Worm (Caenorhabditis elegans): Measurements from ENCODE around the gene suex-2.
A peak's percentile ranks its signal among the peaks of the same experiment; 100 is the strongest.

suex-2 gene

DNA sequence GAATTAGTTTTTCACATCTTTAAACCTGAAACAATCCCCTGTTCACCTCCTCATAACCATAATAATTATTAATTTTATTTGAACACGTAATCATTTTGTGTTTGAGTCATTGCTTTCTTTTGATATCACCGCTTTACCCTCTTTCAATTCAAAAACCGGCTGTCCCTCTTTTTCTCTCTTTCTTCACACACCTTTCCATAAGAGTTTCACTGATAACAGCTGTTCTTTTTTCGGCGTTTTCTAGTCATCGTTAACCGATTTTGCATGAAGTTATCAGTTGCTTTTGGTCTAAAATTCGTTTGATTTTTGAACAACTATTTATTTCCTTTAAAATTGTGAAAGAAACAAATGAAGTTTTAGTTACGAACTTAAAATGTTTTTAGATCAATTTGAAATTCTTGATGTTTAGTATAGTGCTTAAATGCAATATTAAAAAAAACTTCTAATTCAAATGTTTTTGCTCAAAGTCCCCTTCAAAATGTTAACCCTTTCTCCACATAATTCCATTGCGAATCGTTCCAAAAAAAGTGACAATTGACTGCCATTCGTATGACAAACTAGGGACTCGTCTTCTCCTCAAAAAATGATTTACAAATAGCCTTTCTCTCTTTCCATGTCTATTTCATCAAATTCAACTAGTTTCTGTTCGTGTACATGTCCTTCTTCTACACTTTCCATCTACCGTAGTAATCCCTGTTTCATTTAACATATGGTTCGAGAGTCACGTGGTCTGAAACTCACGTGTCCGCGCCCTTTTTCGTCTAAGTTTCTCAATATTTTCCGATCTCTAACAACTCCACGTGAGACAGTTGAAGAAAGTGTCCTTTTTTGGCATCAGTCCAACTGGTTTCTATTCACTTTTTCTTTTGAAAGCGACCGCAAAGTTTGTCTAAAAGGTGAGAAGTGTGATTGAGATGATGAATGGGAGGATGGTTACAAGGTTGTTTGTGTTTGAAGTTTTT, 18.7 kb upstream of the suex-2 start:
- TF ChIP-seq ets-7 (tag; optimal IDR thresholded peaks at IDR 0.05) (no peak), hmg-4 (GFP tag; optimal IDR thresholded peaks at IDR 0.05) (no peak), aly-1 (tag; optimal IDR thresholded peaks at IDR 0.05) (no peak), flt-1 (GFP tag; IDR thresholded peaks at IDR 0.05) (no peak), scrt-1 (GFP tag; IDR thresholded peaks at IDR 0.05) (no peak), hnd-1 (tag; optimal IDR thresholded peaks at IDR 0.05) (no peak), ceh-13 (GFP tag; optimal IDR thresholded peaks at IDR 0.05) (no peak), pes-1 (GFP tag; IDR thresholded peaks at IDR 0.05) (no peak), hmbx-1 (tag; optimal IDR thresholded peaks at IDR 0.05) (no peak), F13C5.2 (tag; optimal IDR thresholded peaks at IDR 0.05) (no peak), ama-1 (optimal IDR thresholded peaks at IDR 0.05) (no peak), tbx-37 (GFP tag; conservative IDR thresholded peaks at IDR 0.05) (no peak), B0310.2 (tag; optimal IDR thresholded peaks at IDR 0.05) (no peak), tbx-11 (GFP tag; IDR thresholded peaks at IDR 0.05) (no peak), tra-4 (tag; optimal IDR thresholded peaks at IDR 0.05) (no peak), ceh-36 (tag; optimal IDR thresholded peaks at IDR 0.05) (no peak), sea-1 (GFP tag; conservative IDR thresholded peaks at IDR 0.05) (no peak)

- TF ChIP-seq scrt-1 (GFP tag; IDR thresholded peaks at IDR 0.05) (no peak), ama-1 (optimal IDR thresholded peaks at IDR 0.05) (no peak), tbx-37 (GFP tag; conservative IDR thresholded peaks at IDR 0.05) (no peak), hnd-1 (tag; optimal IDR thresholded peaks at IDR 0.05) (no peak), B0310.2 (tag; optimal IDR thresholded peaks at IDR 0.05) (no peak), tbx-11 (GFP tag; IDR thresholded peaks at IDR 0.05) (no peak), hmbx-1 (tag; optimal IDR thresholded peaks at IDR 0.05) (no peak), pes-1 (GFP tag; IDR thresholded peaks at IDR 0.05) (no peak), aly-1 (tag; optimal IDR thresholded peaks at IDR 0.05) (no peak), flt-1 (GFP tag; IDR thresholded peaks at IDR 0.05) (no peak), ceh-36 (tag; optimal IDR thresholded peaks at IDR 0.05) (no peak)
Measured at ce11 chrIV:8951953-8952567, 16.0 kb upstream of the suex-2 start.

DNA sequence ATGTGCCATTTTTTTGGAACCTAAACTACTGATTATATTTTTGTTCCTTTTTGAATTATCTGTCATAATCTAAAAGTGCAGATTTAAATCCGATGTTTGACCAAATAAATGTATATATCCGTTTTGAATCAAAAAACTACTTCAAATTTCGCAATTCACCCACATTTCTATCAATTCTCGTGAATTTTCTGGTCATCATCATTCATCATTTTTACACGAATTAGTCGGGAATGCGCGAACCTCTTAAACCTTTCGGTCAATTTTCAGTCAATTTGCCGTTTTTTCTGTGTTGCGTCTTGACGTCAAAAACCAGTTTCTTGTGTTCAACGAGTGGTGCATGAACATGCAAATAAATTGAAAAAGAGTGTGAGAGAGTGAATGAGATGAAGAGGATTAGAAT, 14.0 kb upstream of the suex-2 start:
- TF ChIP-seq ama-1 (optimal IDR thresholded peaks at IDR 0.05) (no peak), tra-4 (tag; optimal IDR thresholded peaks at IDR 0.05) (no peak), aly-1 (tag; optimal IDR thresholded peaks at IDR 0.05) (no peak), ceh-13 (GFP tag; optimal IDR thresholded peaks at IDR 0.05) (no peak), F13C5.2 (tag; optimal IDR thresholded peaks at IDR 0.05) (no peak), B0310.2 (tag; optimal IDR thresholded peaks at IDR 0.05) (no peak), tbx-37 (GFP tag; conservative IDR thresholded peaks at IDR 0.05) (no peak), hnd-1 (tag; optimal IDR thresholded peaks at IDR 0.05) (no peak), sea-1 (GFP tag; conservative IDR thresholded peaks at IDR 0.05) (no peak), hmbx-1 (tag; optimal IDR thresholded peaks at IDR 0.05) (no peak)

ce11 chrIV:8956189-8956588, 11.9 kb upstream of the suex-2 start, which contains the start of gene tpra-1:
Gene tpra-1 (plus strand): TSS chrIV:8956489.
- no peak for TF ChIP-seq ets-7 (tag; optimal IDR thresholded peaks at IDR 0.05)

ce11 chrIV:8964042-8964441, 4.0 kb upstream of the suex-2 start:
- peak; percentile 87 for TF ChIP-seq flt-1 (GFP tag; IDR thresholded peaks at IDR 0.05)
- TF ChIP-seq pes-1 (GFP tag; IDR thresholded peaks at IDR 0.05): peak; percentile 92
- TF ChIP-seq tbx-37 (GFP tag; conservative IDR thresholded peaks at IDR 0.05): peak; percentile 78
- TF ChIP-seq tbx-11 (GFP tag; IDR thresholded peaks at IDR 0.05): peak; percentile 82
- peak; percentile 86 for TF ChIP-seq scrt-1 (GFP tag; IDR thresholded peaks at IDR 0.05)
- TF ChIP-seq sea-1 (GFP tag; conservative IDR thresholded peaks at IDR 0.05): peak; percentile 84

DNA sequence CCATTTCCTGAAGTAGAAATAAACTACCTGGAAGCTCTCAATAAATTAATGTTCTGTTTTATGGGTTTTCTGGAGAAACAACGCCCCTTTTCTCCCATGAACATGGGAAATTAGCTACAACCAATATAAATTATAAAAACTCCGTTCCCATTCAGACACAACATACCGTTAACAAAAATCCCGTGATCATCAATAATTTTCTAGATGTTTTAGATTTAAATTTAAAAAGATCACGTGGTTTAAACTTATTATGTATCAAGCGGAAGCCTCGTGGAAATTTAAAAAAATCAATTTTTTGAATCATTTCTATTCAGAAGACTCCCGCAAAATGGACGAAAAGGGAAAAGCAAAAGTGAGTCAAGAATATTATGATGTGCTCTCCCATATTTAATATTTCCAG, 2.2 kb upstream of the suex-2 start, which contains the start of gene C53B4.2:
C53B4.2 (plus strand) TSS at position 301 of the 400 bp plus-strand sequence.
- TF ChIP-seq ceh-36 (tag; optimal IDR thresholded peaks at IDR 0.05) (no peak), B0310.2 (tag; optimal IDR thresholded peaks at IDR 0.05) (no peak), ama-1 (optimal IDR thresholded peaks at IDR 0.05) (no peak), hnd-1 (tag; optimal IDR thresholded peaks at IDR 0.05) (no peak), flt-1 (GFP tag; IDR thresholded peaks at IDR 0.05) (no peak), scrt-1 (GFP tag; IDR thresholded peaks at IDR 0.05) (no peak)

DNA sequence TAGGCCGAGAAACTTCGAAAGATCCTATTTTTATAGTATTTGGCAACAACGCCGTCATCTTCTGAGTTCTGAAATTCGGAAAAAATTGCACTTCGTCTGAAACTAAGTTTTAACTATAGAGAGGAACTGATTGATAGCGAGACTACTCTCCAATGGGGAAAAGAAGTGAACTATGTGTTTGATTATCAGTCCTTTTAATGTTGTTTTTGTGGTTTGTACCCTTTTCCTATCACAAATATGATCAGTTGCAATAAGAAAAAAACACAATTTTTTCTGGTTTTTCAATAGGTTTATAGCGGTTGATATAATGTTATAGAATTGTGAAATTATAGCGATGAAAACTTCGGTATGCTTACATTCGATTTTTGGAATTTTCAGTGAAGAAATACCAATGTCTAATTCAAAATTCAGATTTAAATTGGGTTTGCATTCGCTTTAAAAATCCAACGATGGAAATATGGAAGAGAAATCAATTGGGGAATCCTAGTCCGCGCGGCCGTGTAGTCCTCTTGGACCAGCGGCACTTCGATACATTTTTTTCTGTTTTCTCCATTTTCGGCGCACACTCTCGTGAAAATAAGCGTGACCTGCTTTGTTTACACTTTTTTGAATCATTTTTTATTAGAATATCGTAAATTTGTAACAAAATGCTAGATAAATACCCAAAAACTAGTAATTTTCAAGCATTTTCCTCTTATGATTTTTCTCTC, 5.3 kb downstream of the suex-2 start, which contains the start of gene C53B4.3:
C53B4.3 (minus strand) TSS at position 464 of the 710 bp plus-strand sequence.
- TF ChIP-seq tbx-11 (GFP tag; IDR thresholded peaks at IDR 0.05) (no peak), pes-1 (GFP tag; IDR thresholded peaks at IDR 0.05) (0 out of 2 replicates have a peak, but pooled peaks have one; percentile 69), sea-1 (GFP tag; conservative IDR thresholded peaks at IDR 0.05) (no peak), tbx-37 (GFP tag; conservative IDR thresholded peaks at IDR 0.05) (peak; percentile 75)
